Worm (Caenorhabditis elegans) whole organism, young adult: ENCODE data around the gene cpg-8.

Source experiments
- B0019.2 ChIP-seq: fragments of 200-800 bp; sonication (Bioruptor generic); conservative IDR thresholded peaks from 2 replicates; pipeline ENCODE4 v1.3.6; 2022; ENCODE audit warnings: missing genetic modification reagents, missing genetic modification characterization, missing compliant biosample characterization
- F23B12.7 ChIP-seq: sonication (generic microtip); optimal IDR thresholded peaks from 2 replicates; lab custom pipeline; 2017; ENCODE audit warnings: missing genetic modification characterization, mild to moderate bottlenecking, missing compliant biosample characterization, antibody characterized with exemption, moderate library complexity; ENCODE audit not compliant: insufficient read depth
- F33H1.4 ChIP-seq: fragments of 200-800 bp; sonication (Bioruptor generic); IDR thresholded peaks from 2 replicates; pipeline ENCODE4 v1.3.6; 2022; ENCODE audit warnings: missing genetic modification reagents, missing genetic modification characterization, missing compliant biosample characterization
- F39B2.1 ChIP-seq: fragments of 200-800 bp; sonication (Bioruptor generic); IDR thresholded peaks from 2 replicates; pipeline ENCODE4 v1.3.6; 2022; ENCODE audit warnings: missing genetic modification reagents, missing genetic modification characterization, missing compliant biosample characterization
- F52B5.7 ChIP-seq: sonication (generic microtip); optimal IDR thresholded peaks from 2 replicates; lab custom pipeline; 2016; ENCODE audit warnings: mild to moderate bottlenecking, missing genetic modification characterization, missing compliant biosample characterization
- F57A8.1 ChIP-seq: fragments of 200-800 bp; sonication (Bioruptor generic); optimal IDR thresholded peaks from 2 replicates; lab custom pipeline; 2018; ENCODE audit warnings: mild to moderate bottlenecking, missing genetic modification characterization, moderate library complexity, missing compliant biosample characterization
- K11D2.4 ChIP-seq: fragments of 200-800 bp; sonication (Bioruptor generic); IDR thresholded peaks from 2 replicates; pipeline ENCODE4 v1.3.6; 2022; ENCODE audit warnings: missing genetic modification reagents, missing genetic modification characterization, missing compliant biosample characterization
- akir-1 ChIP-seq: fragments of 200-800 bp; sonication (Bioruptor generic); optimal IDR thresholded peaks from 2 replicates; lab custom pipeline; 2018; ENCODE audit warnings: mild to moderate bottlenecking, missing genetic modification characterization, moderate library complexity, missing compliant biosample characterization
- athp-1 ChIP-seq: sonication (generic microtip); optimal IDR thresholded peaks from 2 replicates; lab custom pipeline; 2017; ENCODE audit warnings: mild to moderate bottlenecking, missing genetic modification characterization, missing compliant biosample characterization
- attf-3 ChIP-seq: fragments of 200-800 bp; sonication (Bioruptor generic); conservative IDR thresholded peaks from 2 replicates; pipeline ENCODE4 v1.3.6; 2022; ENCODE audit warnings: missing genetic modification reagents, missing genetic modification characterization, missing compliant biosample characterization
- bed-1 ChIP-seq: fragments of 200-800 bp; sonication (Bioruptor generic); IDR thresholded peaks from 2 replicates; pipeline ENCODE4 v1.3.6; 2022; ENCODE audit warnings: missing genetic modification reagents, missing genetic modification characterization, missing compliant biosample characterization
- ccch-3 ChIP-seq: fragments of 200-800 bp; sonication (Bioruptor generic); optimal IDR thresholded peaks from 2 replicates; lab custom pipeline; 2018; ENCODE audit warnings: mild to moderate bottlenecking, missing genetic modification characterization, missing compliant biosample characterization
- cebp-2 ChIP-seq: fragments of 200-800 bp; sonication (Bioruptor generic); IDR thresholded peaks from 2 replicates; pipeline ENCODE4 v1.3.6; 2022; ENCODE audit warnings: missing genetic modification characterization, missing compliant biosample characterization
- ceh-27 ChIP-seq: fragments of 200-800 bp; sonication (Bioruptor generic); optimal IDR thresholded peaks from 2 replicates; lab custom pipeline; 2018; ENCODE audit warnings: mild to moderate bottlenecking, missing genetic modification characterization, moderate library complexity, missing compliant biosample characterization
- ceh-40 ChIP-seq: fragments of 200-800 bp; sonication (Bioruptor generic); IDR thresholded peaks from 2 replicates; pipeline ENCODE4 v1.3.6; 2022; ENCODE audit warnings: missing genetic modification characterization, missing compliant biosample characterization
- die-1 ChIP-seq: sonication (generic microtip); optimal IDR thresholded peaks from 2 replicates; lab custom pipeline; 2016; ENCODE audit warnings: missing genotype, mild to moderate bottlenecking, missing genetic modification characterization, missing compliant biosample characterization
- efl-1 ChIP-seq: fragments of 150-350 bp; optimal IDR thresholded peaks from 2 replicates; lab custom pipeline; 2014; ENCODE audit warnings: missing biosample characterization, missing genetic modification reagents, missing genetic modification characterization
- ekl-4 ChIP-seq: fragments of 200-800 bp; sonication (Bioruptor generic); IDR thresholded peaks from 2 replicates; pipeline ENCODE4 v1.3.6; 2022; ENCODE audit warnings: missing genetic modification reagents, missing genetic modification characterization, missing compliant biosample characterization
- ets-4 ChIP-seq: fragments of 200-800 bp; sonication (Bioruptor generic); optimal IDR thresholded peaks from 2 replicates; lab custom pipeline; 2018; ENCODE audit warnings: mild to moderate bottlenecking, missing genetic modification characterization, missing compliant biosample characterization
- him-1 ChIP-seq: sonication (generic microtip); optimal IDR thresholded peaks from 2 replicates; lab custom pipeline; 2016; ENCODE audit warnings: missing genotype, missing genetic modification reagents, missing genetic modification characterization, missing compliant biosample characterization
- hlh-12 ChIP-seq: sonication (generic microtip); optimal IDR thresholded peaks from 2 replicates; lab custom pipeline; 2016; ENCODE audit warnings: missing genetic modification characterization, missing compliant biosample characterization
- hlh-26 ChIP-seq: fragments of 200-800 bp; sonication (Bioruptor generic); conservative IDR thresholded peaks from 2 replicates; pipeline ENCODE4 v1.3.6; 2022; ENCODE audit warnings: missing genetic modification reagents, missing genetic modification characterization, missing compliant biosample characterization
- hrde-1 ChIP-seq: sonication (generic microtip); optimal IDR thresholded peaks from 2 replicates; lab custom pipeline; 2016; ENCODE audit warnings: missing genetic modification characterization, mild to moderate bottlenecking, missing compliant biosample characterization, moderate library complexity, missing genotype, missing genetic modification reagents, borderline replicate concordance
- hsf-1 ChIP-seq: fragments of 200-800 bp; sonication (Bioruptor generic); IDR thresholded peaks from 2 replicates; pipeline ENCODE4 v1.3.6; 2022; ENCODE audit warnings: missing genetic modification reagents, missing genetic modification characterization, missing compliant biosample characterization
- let-526 ChIP-seq: fragments of 200-800 bp; sonication (Bioruptor generic); IDR thresholded peaks from 2 replicates; pipeline ENCODE4 v1.3.6; 2022; ENCODE audit warnings: missing genetic modification reagents, missing genetic modification characterization, missing compliant biosample characterization
- let-607 ChIP-seq, 2 experiments: fragments of 200-800 bp in 1 of 2; sonication (Bioruptor generic) in 1 of 2; sonication (generic microtip) in 1 of 2; optimal IDR thresholded peaks; 2 replicates each; lab custom pipeline; 2016 to 2018; ENCODE audit warnings: mild to moderate bottlenecking in 2 of 2, missing compliant biosample characterization in 2 of 2, missing genetic modification characterization in 2 of 2, moderate library complexity in 2 of 2, missing genotype in 1 of 2
- lin-54 ChIP-seq: fragments of 200-800 bp; sonication (Bioruptor generic); optimal IDR thresholded peaks from 2 replicates; lab custom pipeline; 2018; ENCODE audit warnings: mild to moderate bottlenecking, missing genetic modification characterization, missing compliant biosample characterization
- lir-1 ChIP-seq: fragments of 200-800 bp; sonication (Bioruptor generic); conservative IDR thresholded peaks from 2 replicates; pipeline ENCODE4 v1.3.6; 2022; ENCODE audit warnings: missing genetic modification reagents, missing genetic modification characterization, missing compliant biosample characterization
- lsl-1 ChIP-seq: fragments of 200-800 bp; sonication (Bioruptor generic); optimal IDR thresholded peaks from 2 replicates; lab custom pipeline; 2018; ENCODE audit warnings: mild to moderate bottlenecking, missing genetic modification characterization, moderate library complexity, missing compliant biosample characterization
- lsy-27 ChIP-seq: sonication (generic microtip); optimal IDR thresholded peaks from 2 replicates; lab custom pipeline; 2017; ENCODE audit warnings: missing genetic modification characterization, mild to moderate bottlenecking, missing compliant biosample characterization, antibody characterized with exemption, missing genotype, borderline replicate concordance; ENCODE audit not compliant: insufficient read depth
- madf-6 ChIP-seq: fragments of 200-800 bp; sonication (Bioruptor generic); IDR thresholded peaks from 2 replicates; pipeline ENCODE4 v1.3.6; 2022; ENCODE audit warnings: missing genetic modification reagents, missing genetic modification characterization, missing compliant biosample characterization
- mes-4 ChIP-seq: sonication (generic microtip); optimal IDR thresholded peaks from 2 replicates; lab custom pipeline; 2016; ENCODE audit warnings: missing genotype, missing genetic modification characterization, missing compliant biosample characterization
- nfya-1 ChIP-seq: sonication (generic microtip); optimal IDR thresholded peaks from 2 replicates; lab custom pipeline; 2017; ENCODE audit warnings: antibody characterized with exemption, missing compliant biosample characterization, missing genetic modification characterization, borderline replicate concordance; ENCODE audit not compliant: insufficient read depth
- nfyb-1 ChIP-seq: fragments of 200-800 bp; sonication (Bioruptor generic); IDR thresholded peaks from 2 replicates; pipeline ENCODE4 v1.3.6; 2022; ENCODE audit warnings: missing genetic modification reagents, missing genetic modification characterization, missing compliant biosample characterization
- nhr-179 ChIP-seq: sonication (generic microtip); optimal IDR thresholded peaks from 2 replicates; lab custom pipeline; 2016; ENCODE audit warnings: mild to moderate bottlenecking, missing genetic modification characterization, missing compliant biosample characterization
- nhr-80 ChIP-seq: sonication (generic microtip); optimal IDR thresholded peaks from 2 replicates; lab custom pipeline; 2016; ENCODE audit warnings: missing genetic modification characterization, missing compliant biosample characterization
- rec-8 ChIP-seq, 2 experiments: sonication (generic microtip); optimal IDR thresholded peaks; 2 replicates each; lab custom pipeline; 2016; ENCODE audit warnings: mild to moderate bottlenecking in 2 of 2, missing genetic modification characterization in 2 of 2, missing genetic modification reagents in 2 of 2, missing genotype in 2 of 2, missing biosample characterization in 1 of 2, missing compliant biosample characterization in 1 of 2, moderate library complexity in 1 of 2
- sea-2 ChIP-seq: fragments of 200-800 bp; sonication (Bioruptor generic); IDR thresholded peaks from 2 replicates; pipeline ENCODE4 v1.3.6; 2022; ENCODE audit warnings: missing genetic modification characterization, missing compliant biosample characterization
- snpc-4 ChIP-seq, 5 experiments: fragments of 150-350 bp in 1 of 5; sonication (generic microtip) in 4 of 5; optimal IDR thresholded peaks; 2 replicates each; lab custom pipeline; 2014 to 2018; ENCODE audit warnings: missing genetic modification characterization in 5 of 5, missing biosample characterization in 3 of 5, antibody characterized with exemption in 2 of 5, mild to moderate bottlenecking in 2 of 5, missing compliant biosample characterization in 2 of 5, missing genotype in 2 of 5, moderate library complexity in 2 of 5, missing genetic modification reagents in 1 of 5
- sptf-2 ChIP-seq: fragments of 200-800 bp; sonication (Bioruptor generic); optimal IDR thresholded peaks from 2 replicates; lab custom pipeline; 2018; ENCODE audit warnings: mild to moderate bottlenecking, missing genetic modification characterization, missing compliant biosample characterization
- tbp1 ChIP-seq: fragments of 200-800 bp; sonication (Bioruptor generic); optimal IDR thresholded peaks from 2 replicates; lab custom pipeline; 2018; ENCODE audit warnings: mild to moderate bottlenecking, missing genetic modification characterization, missing compliant biosample characterization
- tbx-9 ChIP-seq: sonication (generic microtip); optimal IDR thresholded peaks from 2 replicates; lab custom pipeline; 2016; ENCODE audit warnings: borderline replicate concordance, missing genetic modification characterization, inconsistent platforms, missing compliant biosample characterization
- zfh-2 ChIP-seq: fragments of 200-800 bp; sonication (Bioruptor generic); conservative IDR thresholded peaks from 2 replicates; pipeline ENCODE4 v1.3.6; 2022; ENCODE audit warnings: missing genetic modification reagents, missing genetic modification characterization, missing compliant biosample characterization
- ztf-26 ChIP-seq: sonication (generic microtip); optimal IDR thresholded peaks from 2 replicates; lab custom pipeline; 2017; ENCODE audit warnings: missing genetic modification characterization, missing compliant biosample characterization

The cpg-8 gene

ce11 chrV:4719965-4720364 lies 27.7 kb upstream of the cpg-8 start, which contains the start of gene prx-6:
prx-6 (minus strand) TSS chrV:4720093.
- TF ChIP-seq hlh-26 (no peak), snpc-4 (GFP tag; optimal IDR thresholded peaks at IDR 0.05; lab: Kevin White, UChicago) (no peak), snpc-4 (tag; optimal IDR thresholded peaks at IDR 0.05; lab: Kevin White, UChicago) (no peak), him-1 (no peak), nhr-80 (tag; lab: Kevin White, UChicago) (peak; percentile 39)

DNA sequence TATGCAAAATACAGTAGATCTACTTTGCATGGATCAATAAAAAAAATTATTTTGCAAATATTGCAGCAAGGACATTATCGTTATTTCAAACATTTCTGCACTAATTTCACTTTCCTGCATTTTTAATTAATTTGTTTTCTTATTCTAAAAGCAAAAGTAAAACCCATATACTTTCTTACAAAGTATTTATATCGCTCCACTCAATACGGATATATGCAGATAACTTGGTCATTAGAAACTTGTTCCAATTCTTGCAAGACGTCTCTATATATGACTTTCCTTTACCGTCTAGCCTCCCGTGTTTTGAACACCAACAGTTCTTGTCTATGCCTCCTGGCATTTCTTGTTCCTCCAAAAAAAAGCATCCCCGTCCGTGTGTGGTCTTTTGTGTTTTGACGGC lies 18.2 kb upstream of the cpg-8 start, which contains the start of gene oac-24:
Gene oac-24, plus strand, starts transcription at position 301 of the 400 bp plus-strand sequence.
- TF ChIP-seq hsf-1 (GFP tag; lab: Robert Waterston, UW) = no peak
- TF ChIP-seq F52B5.7 (tag; lab: Kevin White, UChicago) = no peak
- TF ChIP-seq akir-1 = no peak
- TF ChIP-seq ceh-27 = no peak
- TF ChIP-seq hrde-1 (tag; lab: Kevin White, UChicago) = no peak
- TF ChIP-seq sea-2 (GFP tag; lab: Robert Waterston, UW) = no peak
- no peak for TF ChIP-seq ztf-26 (tag; lab: Kevin White, UChicago)
- no peak for TF ChIP-seq ceh-40
- TF ChIP-seq F39B2.1 = no peak

- TF ChIP-seq cebp-2 (no peak), lsy-27 (tag; lab: Kevin White, UChicago) (no peak), F33H1.4 (GFP tag; lab: Robert Waterston, UW) (no peak), bed-1 (GFP tag; lab: Robert Waterston, UW) (no peak), lsl-1 (GFP tag; lab: Kevin White, UChicago) (no peak), ets-4 (no peak), die-1 (no peak), hlh-12 (tag; lab: Kevin White, UChicago) (no peak), rec-8 (tag; optimal IDR thresholded peaks at IDR 0.05; lab: Kevin White, UChicago) (no peak), nhr-179 (tag; lab: Kevin White, UChicago) (no peak), ceh-27 (no peak), F39B2.1 (no peak), athp-1 (no peak), F23B12.7 (no peak), nfyb-1 (GFP tag; lab: Robert Waterston, UW) (no peak), efl-1 (no peak), tbp1 (GFP tag; lab: Kevin White, UChicago) (no peak), ccch-3 (GFP tag; lab: Kevin White, UChicago) (no peak)
Observed at ce11 chrV:4707646-4708045, 15.4 kb upstream of the cpg-8 start.

- no peak for TF ChIP-seq nfya-1
Observed at ce11 chrV:4700189-4700588, 8.0 kb upstream of the cpg-8 start, which contains the start of gene ZC266.1. ZC266.1 (minus strand) TSS chrV:4700289.

DNA sequence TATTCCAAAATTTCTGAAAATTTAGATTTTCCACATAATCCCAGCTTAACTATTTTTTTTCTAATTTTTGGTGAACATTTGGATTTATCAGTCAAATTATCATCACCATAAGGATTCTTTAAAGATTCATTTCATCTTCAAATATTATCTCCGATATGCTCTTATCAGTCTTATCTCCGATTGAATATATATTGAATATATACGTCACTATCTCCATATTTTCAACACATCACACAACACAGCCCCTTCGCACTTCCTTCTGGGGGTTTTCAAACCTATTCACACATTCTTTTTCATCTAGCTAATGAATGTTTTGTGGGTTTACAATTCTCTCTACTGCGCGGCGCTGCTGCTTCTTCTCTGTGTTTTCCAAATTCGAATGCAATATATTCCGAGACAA lies 6.4 kb upstream of the cpg-8 start:
- TF ChIP-seq zfh-2 (GFP tag; lab: Robert Waterston, UW) = no peak
- TF ChIP-seq let-607 (tag; optimal IDR thresholded peaks at IDR 0.05; lab: Kevin White, UChicago) = no peak
- no peak for TF ChIP-seq attf-3
- no peak for TF ChIP-seq ekl-4 (GFP tag; lab: Robert Waterston, UW)
- TF ChIP-seq tbx-9 (tag; lab: Kevin White, UChicago) = no peak
- TF ChIP-seq let-526 (GFP tag; lab: Robert Waterston, UW) = no peak
- no peak for TF ChIP-seq B0019.2 (GFP tag; lab: Robert Waterston, UW)
- no peak for TF ChIP-seq sptf-2 (GFP tag; lab: Kevin White, UChicago)
- TF ChIP-seq lin-54 (GFP tag; lab: Kevin White, UChicago) = no peak
- no peak for TF ChIP-seq F57A8.1 (GFP tag; lab: Kevin White, UChicago)
- TF ChIP-seq K11D2.4 (GFP tag; lab: Robert Waterston, UW) = no peak
- no peak for TF ChIP-seq mes-4 (tag; lab: Kevin White, UChicago)
- TF ChIP-seq lir-1 (GFP tag; lab: Robert Waterston, UW) = no peak
- TF ChIP-seq madf-6 (GFP tag; lab: Robert Waterston, UW) = no peak
